Worm (Caenorhabditis elegans): ENCODE data around the gene C33D9.10.

- TF ChIP-seq flt-1 (GFP tag; IDR thresholded peaks at IDR 0.05), result no peak
- TF ChIP-seq klf-2 (GFP tag; conservative IDR thresholded peaks at IDR 0.05), result no peak
- no peak for TF ChIP-seq cog-1 (tag; optimal IDR thresholded peaks at IDR 0.05)
Observed at ce11 chrIV:8813614-8814013, 25.7 kb upstream of the C33D9.10 start, which contains the start of gene exc-5.
